Fruit fly (Drosophila melanogaster): ENCODE measurements around the gene CG13614.

The CG13614 gene

DNA sequence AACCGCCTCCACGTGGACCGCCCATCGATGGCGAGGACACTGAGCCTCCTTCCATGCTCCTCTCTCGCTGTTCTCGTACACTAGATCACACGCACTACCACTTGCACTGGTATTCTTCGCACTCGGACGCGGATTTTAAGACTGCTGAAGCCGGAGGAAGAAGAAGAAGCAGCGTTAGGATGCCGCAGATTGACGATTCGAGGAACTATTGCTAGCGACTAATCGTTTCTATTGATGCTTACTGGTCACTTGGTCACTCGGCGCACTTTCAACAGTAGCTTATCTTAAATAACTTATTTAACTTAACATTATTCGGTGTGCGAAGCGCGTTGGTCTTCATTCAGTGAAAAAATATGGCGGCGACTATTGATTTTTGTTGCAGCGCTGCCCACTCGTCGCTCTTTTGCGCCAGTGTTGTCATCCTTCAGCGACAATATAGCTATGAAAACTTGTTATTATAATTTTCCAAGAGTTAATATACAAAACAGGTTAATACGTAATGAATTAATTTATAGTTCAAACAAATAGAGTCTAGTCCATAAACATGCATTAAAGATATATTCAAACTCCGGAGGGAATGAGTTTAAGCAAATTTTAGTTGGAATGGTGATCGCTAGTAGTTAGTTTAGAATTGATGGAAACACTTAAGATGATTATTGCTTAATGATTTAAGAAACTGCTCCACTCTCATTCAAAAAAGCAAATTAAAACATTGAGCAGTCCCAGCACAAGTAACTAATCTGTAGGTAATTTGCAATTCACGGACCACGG lies 20.8 kb upstream of the CG13614 start, which contains the start of the genes CG5746 and CG6454 (continued):
- TF ChIP-seq Opbp (GFP tag; IDR thresholded peaks at IDR 0.05; ENCODE audit: partially characterized antibody) = no peak
- TF ChIP-seq CG33213 (GFP tag; optimal IDR thresholded peaks at IDR 0.05) = peak; percentile 24
- peak in 1 of 2 experiments; percentile 50 for TF ChIP-seq Hr51 (GFP tag; optimal IDR thresholded peaks at IDR 0.05)
- TF ChIP-seq repo (GFP tag; optimal IDR thresholded peaks at IDR 0.05) = no peak
- TF ChIP-seq CG6813 (GFP tag; optimal IDR thresholded peaks at IDR 0.05) = no peak
- peak; percentile 11 for TF ChIP-seq eyg (GFP tag; optimal IDR thresholded peaks at IDR 0.05)
- TF ChIP-seq hb (GFP tag; IDR thresholded peaks at IDR 0.05; ENCODE audit: partially characterized antibody) = no peak
- peak; percentile 50; the same call in 2 of the 3 replicates for TF ChIP-seq Aef1 (GFP tag; IDR thresholded peaks at IDR 0.05)
- no peak for TF ChIP-seq CG11723 (GFP tag; optimal IDR thresholded peaks at IDR 0.05)
- TF ChIP-seq ssp (GFP tag; IDR thresholded peaks at IDR 0.05) = no peak
- no peak for TF ChIP-seq CG11398 (GFP tag; optimal IDR thresholded peaks at IDR 0.05)
- TF ChIP-seq bigmax (GFP tag; optimal IDR thresholded peaks at IDR 0.05) = no peak
- peak; percentile 55 for TF ChIP-seq pum (GFP tag; optimal IDR thresholded peaks at IDR 0.05)
- TF ChIP-seq sc (optimal IDR thresholded peaks at IDR 0.05) = no peak
- no peak for TF ChIP-seq sc (GFP tag; optimal IDR thresholded peaks at IDR 0.05)
- TF ChIP-seq kah (GFP tag; optimal IDR thresholded peaks at IDR 0.05) = no peak
- TF ChIP-seq CG11456 (GFP tag; IDR thresholded peaks at IDR 0.05) = no peak
- peak; percentile 40 for TF ChIP-seq ems (GFP tag; optimal IDR thresholded peaks at IDR 0.05)
- no peak for TF ChIP-seq ATbp (GFP tag; optimal IDR thresholded peaks at IDR 0.05)
- peak; percentile 19 for TF ChIP-seq cato (GFP tag; optimal IDR thresholded peaks at IDR 0.05; ENCODE audit: borderline replicate concordance)
- TF ChIP-seq hbn (GFP tag; IDR thresholded peaks at IDR 0.05; ENCODE audit: partially characterized antibody) = no peak
- TF ChIP-seq cas (GFP tag; IDR thresholded peaks at IDR 0.05) = no peak
- peak; percentile 95 for TF ChIP-seq CG17385 (GFP tag; optimal IDR thresholded peaks at IDR 0.05)
- TF ChIP-seq dpn (GFP tag; optimal IDR thresholded peaks at IDR 0.05) = peak; percentile 31 to 65
- peak; percentile 99 for TF ChIP-seq phol (tag; optimal IDR thresholded peaks at IDR 0.05)
- TF ChIP-seq zfh1 (GFP tag; IDR thresholded peaks at IDR 0.05) = peak; percentile 35; the same call in 1 of the 3 replicates
- TF ChIP-seq jigr1 (GFP tag; IDR thresholded peaks at IDR 0.05) = peak; percentile 34; the same call in 1 of the 3 replicates
- no peak for TF ChIP-seq Mes4 (GFP tag; optimal IDR thresholded peaks at IDR 0.05)
- no peak for TF ChIP-seq HmgD (GFP tag; optimal IDR thresholded peaks at IDR 0.05)
- TF ChIP-seq Rfx (GFP tag; IDR thresholded peaks at IDR 0.05) = no peak; the same call in 1 of the 2 replicates
- TF ChIP-seq CG2116 (GFP tag; optimal IDR thresholded peaks at IDR 0.05) = peak; percentile 55
- TF ChIP-seq lbe (GFP tag; optimal IDR thresholded peaks at IDR 0.05) = no peak
- no peak for TF ChIP-seq Nf-YB (GFP tag; optimal IDR thresholded peaks at IDR 0.05)
- peak in 1 of 2 experiments; percentile 47 for TF ChIP-seq chif (GFP tag; optimal IDR thresholded peaks at IDR 0.05)
- peak; percentile 46 for TF ChIP-seq shn (GFP tag; optimal IDR thresholded peaks at IDR 0.05)
- TF ChIP-seq GATAe (GFP tag; conservative IDR thresholded peaks at IDR 0.05) = no peak
- TF ChIP-seq CG30020 (tag; optimal IDR thresholded peaks at IDR 0.05) = peak; percentile 69
- TF ChIP-seq Chrac-16 (GFP tag; optimal IDR thresholded peaks at IDR 0.05) = peak; percentile 64
- peak; percentile 56 for TF ChIP-seq CG3163 (GFP tag; optimal IDR thresholded peaks at IDR 0.05)
- peak; percentile 18 for TF ChIP-seq Atf3 (GFP tag; optimal IDR thresholded peaks at IDR 0.05)
- TF ChIP-seq Hmr (GFP tag; optimal IDR thresholded peaks at IDR 0.05) = no peak
- peak; percentile 71 for TF ChIP-seq Dip3 (GFP tag; optimal IDR thresholded peaks at IDR 0.05)
- TF ChIP-seq Bdp1 (GFP tag; optimal IDR thresholded peaks at IDR 0.05) = peak; percentile 5
- peak; percentile 30 for TF ChIP-seq CG6765 (GFP tag; optimal IDR thresholded peaks at IDR 0.05)
- no peak for TF ChIP-seq Dref (GFP tag; IDR thresholded peaks at IDR 0.05)
- TF ChIP-seq CG1602 (GFP tag; optimal IDR thresholded peaks at IDR 0.05) = peak; percentile 51
- TF ChIP-seq tin (GFP tag; optimal IDR thresholded peaks at IDR 0.05) = peak; percentile 45
- no peak for TF ChIP-seq CG10462 (GFP tag; optimal IDR thresholded peaks at IDR 0.05)
- no peak for TF ChIP-seq Atf6 (GFP tag; IDR thresholded peaks at IDR 0.05)
- TF ChIP-seq CG1832 (GFP tag; optimal IDR thresholded peaks at IDR 0.05) = no peak

Data from whole organism, embryonic.